Fruit fly (Drosophila melanogaster): ENCODE data around the gene Tao.

The Tao gene

DNA sequence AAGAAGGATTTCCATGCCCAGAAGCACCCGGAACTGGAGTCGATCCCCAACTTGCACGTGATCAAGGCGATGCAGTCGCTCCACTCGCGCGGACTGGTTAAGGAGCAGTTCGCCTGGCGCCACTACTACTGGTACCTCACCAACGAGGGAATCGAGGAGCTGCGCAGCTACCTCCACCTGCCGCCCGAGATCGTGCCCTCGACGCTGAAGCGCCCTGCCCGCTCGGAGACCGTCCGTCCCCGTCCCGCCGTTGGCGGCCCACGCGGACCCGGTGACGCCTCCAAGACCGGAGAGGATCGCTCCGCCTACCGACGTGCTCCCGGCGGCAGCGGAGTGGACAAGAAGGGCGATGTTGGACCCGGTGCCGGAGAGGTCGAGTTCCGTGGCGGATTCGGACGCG, 18.9 kb upstream of the Tao start:
- no peak for TF ChIP-seq noc (tag; optimal IDR thresholded peaks at IDR 0.05)

DNA sequence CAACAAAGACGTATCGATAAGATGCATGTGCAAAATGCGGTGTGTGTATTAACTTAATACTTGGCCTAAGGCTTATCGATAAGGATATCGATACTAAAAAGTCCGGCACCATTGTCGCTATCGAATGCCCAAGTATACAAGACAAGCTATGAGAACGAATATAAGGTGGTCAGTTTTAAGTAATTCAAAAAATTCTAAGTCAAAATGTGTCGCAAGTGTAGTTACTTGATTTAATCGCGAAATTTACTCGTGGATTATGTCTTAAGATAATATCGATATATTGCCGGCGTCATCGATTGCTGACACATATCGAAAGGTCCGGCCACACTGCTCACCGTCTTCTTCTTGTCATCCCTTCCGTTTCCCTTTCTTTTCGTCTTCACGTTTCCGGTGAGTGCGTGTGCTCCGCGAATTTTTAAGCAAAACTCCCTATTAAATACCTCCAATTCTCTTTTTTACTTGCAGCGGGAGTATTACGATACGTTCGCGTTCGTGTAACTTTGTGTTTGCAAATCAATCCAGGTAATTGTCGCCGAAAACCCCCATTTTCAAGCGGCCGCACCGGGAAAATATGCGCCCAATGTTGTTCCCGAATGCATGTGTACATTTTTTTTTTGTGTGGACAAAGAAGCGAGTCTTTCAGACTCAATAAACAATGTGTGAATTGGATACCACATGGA, 18.2 kb upstream of the Tao start, which contains the start of gene RpS10b:
Gene RpS10b, plus strand, starts transcription at position 348 of the 680 bp plus-strand sequence.
- TF ChIP-seq noc (tag; optimal IDR thresholded peaks at IDR 0.05): peak; percentile 74

DNA sequence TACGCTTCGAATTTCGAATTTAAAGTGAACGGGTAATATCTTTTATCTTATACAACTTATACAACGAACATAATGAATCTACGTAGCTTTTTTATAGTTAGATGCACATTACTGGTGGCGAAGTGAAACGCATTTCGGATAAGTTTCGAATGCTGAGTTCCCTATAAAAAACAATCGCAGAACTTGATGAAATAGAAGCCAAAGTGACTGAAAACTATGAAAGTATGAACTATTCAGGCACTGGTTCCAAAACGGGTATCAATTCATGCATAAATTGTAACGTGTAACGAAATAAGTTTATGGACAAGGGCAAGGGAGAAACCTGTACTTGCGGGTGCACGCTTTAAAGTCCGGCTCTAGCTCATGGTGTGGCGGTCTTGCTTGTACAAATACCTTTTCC, 16.3 kb upstream of the Tao start:
- TF ChIP-seq noc (tag; optimal IDR thresholded peaks at IDR 0.05): no peak

DNA sequence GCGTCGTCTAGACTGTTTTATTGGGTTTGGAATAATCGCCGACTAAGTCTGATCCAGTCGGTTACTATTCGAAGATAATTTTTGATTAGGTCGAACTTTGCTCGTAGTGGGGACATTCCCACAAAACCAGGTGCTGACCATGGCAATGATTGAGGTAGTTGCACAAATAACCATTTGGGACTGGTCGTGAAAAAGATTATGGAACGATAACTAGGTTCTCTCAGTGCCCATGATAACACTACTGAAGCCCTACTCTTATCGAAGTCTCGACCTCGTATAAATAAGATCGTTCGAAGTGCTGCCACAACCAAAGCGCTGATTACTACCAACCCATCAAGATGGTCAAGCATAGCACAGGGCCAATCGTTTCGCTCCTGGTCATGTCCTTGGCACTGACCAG, 12.7 kb upstream of the Tao start, which contains the start of gene CG14205:
Gene CG14205, plus strand, starts transcription at position 301 of the 400 bp plus-strand sequence.
- no peak for TF ChIP-seq noc (tag; optimal IDR thresholded peaks at IDR 0.05)

DNA sequence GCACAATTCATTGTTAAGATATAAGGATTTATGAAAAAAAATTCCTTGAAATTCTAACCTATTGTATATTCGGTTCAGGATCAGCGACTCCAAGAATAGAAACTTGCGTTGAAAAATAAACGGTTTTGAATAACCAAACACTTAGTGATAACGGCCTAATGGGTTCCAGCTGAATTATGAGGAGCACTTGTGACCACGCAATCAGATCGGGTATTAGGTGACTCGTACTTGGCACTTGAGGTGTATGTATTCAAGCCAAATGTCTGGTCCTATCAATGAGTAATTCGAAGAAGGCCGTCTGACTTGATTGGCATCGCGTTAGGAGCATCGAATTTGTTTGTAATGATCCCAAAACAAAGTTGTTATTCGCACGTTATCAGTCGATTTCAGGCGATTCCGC, 11.0 kb upstream of the Tao start:
- TF ChIP-seq noc (tag; optimal IDR thresholded peaks at IDR 0.05): no peak

DNA sequence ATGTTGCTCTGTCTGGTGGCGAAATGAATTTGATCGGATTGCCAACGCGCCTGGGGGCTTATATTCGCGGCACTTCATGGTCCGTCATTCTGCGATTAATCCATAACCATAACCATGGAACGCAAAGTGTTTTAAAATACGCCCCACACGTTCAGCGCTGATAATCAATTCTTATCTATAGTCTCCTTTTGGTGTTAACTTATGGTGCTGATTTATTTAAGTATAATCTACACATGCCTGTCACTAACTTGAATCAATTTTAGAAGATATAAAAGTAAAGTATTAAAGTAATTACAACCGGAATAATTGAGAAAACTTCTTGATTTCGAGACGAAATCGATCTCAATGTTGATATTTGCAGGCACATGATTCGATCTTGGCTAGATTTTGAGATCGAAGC, 10.5 kb upstream of the Tao start, which contains the start of gene CG14219:
Gene CG14219, minus strand, starts transcription at position 101 of the 400 bp plus-strand sequence.
- no peak for TF ChIP-seq noc (tag; optimal IDR thresholded peaks at IDR 0.05)

DNA sequence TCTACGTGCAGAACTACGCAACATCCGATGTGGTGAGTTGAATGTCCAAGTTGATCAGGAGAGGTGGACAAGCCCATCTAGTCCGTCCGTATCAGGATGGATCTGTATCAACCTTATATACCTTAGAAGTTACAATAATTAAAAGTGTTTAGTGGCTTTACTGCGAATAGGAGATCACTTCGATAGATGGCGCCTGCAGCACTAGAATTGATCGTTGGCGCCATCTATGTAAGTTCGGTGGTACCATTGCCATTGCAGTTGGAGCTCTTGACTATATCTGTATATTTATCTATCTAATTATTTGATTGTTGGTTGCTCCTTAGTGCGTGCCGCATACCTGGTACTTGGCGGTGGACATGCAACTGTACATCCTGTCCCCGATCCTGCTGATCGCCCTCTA, 5.5 kb upstream of the Tao start:
- no peak for TF ChIP-seq noc (tag; optimal IDR thresholded peaks at IDR 0.05)

DNA sequence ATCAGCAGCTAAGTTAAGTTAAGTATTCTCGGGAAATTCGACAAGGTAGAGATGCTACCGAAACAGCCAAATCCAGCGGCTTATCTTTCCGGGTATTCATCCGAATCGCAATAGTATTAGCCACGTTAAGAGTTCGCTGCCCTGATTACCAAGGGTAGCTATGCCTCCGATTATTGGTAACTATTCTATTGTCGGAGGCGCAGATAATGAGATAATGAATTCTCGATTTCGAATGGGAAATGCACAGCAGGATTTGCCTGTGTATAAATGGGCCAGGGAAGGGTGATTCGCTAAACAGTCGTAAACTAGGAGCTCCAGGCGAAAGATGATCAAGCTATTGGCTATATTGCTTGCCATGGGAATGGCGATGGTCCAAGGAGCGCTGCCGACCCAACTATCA, 3.7 kb upstream of the Tao start, which contains the start of gene CG14204:
Gene CG14204, plus strand, starts transcription at position 301 of the 400 bp plus-strand sequence.
- TF ChIP-seq noc (tag; optimal IDR thresholded peaks at IDR 0.05): no peak

DNA sequence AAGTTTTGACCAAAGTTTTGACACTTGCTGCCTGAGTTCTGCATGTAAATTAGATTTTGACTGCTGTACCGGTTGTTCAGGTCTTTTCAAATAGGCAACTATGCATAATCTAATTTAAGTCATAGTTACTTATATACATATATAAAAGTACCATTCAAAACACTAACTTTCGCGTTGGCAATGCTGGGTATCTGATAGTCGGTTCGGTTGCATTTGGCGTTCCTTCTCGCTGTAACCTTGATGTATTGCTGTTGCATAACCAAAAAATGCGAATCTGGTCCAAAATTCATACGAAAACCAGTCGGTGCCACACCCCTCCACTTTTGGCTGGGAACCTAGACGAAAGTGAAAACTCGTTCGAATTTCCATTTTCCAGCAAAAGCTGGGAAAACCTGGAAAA, 3.1 kb upstream of the Tao start:
- no peak for TF ChIP-seq noc (tag; optimal IDR thresholded peaks at IDR 0.05)

DNA sequence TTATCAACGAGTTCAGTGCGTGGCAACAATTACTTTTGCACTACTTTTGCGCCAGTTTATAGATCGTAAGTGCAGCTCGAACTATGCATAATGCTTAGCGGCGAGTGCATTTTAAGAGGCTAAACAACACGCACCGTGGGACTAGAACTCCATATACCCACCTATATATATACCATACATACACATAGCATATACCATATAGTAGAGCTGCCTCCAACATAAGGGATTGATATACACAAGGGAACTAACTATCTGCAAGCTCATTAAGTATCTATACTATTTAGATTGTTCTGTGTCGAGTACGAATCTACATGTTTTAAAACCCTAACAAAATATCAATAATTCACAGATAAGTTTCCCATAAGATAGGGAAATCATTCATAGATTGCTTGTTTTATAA, 2.3 kb upstream of the Tao start, which contains the start of gene CG14218:
Gene CG14218, minus strand, starts transcription at position 101 of the 400 bp plus-strand sequence.
- no peak for TF ChIP-seq noc (tag; optimal IDR thresholded peaks at IDR 0.05)

DNA sequence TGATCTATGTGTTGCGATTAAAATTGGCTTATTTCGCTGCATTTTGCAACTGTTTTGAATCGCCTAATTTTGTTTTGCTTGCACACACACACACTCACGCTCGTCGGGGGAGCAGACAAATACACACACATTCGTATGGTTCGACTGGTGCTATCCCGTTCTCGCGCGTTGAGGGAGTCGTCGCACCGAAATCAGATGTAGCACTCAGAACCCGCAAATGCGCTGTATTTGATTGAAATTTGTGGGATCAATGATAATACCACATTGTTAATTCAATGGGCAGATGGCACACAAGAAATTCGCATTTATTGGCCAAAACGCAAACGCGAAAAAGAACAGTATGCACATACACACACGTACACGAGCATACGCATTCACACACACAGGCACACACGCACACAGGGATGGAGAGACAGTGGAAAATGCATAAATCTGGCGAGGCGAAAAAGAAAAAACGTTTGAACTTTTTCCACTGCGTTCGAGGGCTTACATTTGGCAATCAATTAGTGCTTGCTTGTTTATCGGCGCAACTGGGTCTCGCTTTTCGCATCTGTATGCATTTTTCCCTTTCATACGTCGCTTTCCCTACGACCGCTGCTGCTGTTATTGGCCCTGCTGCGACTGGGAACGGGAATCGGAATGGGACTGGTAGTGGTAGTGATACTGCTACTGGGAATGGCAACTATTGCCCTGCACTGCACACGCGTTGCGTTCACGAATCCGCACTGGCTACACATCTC, 522 bp downstream of the Tao start:
- no peak for TF ChIP-seq noc (tag; optimal IDR thresholded peaks at IDR 0.05)

DNA sequence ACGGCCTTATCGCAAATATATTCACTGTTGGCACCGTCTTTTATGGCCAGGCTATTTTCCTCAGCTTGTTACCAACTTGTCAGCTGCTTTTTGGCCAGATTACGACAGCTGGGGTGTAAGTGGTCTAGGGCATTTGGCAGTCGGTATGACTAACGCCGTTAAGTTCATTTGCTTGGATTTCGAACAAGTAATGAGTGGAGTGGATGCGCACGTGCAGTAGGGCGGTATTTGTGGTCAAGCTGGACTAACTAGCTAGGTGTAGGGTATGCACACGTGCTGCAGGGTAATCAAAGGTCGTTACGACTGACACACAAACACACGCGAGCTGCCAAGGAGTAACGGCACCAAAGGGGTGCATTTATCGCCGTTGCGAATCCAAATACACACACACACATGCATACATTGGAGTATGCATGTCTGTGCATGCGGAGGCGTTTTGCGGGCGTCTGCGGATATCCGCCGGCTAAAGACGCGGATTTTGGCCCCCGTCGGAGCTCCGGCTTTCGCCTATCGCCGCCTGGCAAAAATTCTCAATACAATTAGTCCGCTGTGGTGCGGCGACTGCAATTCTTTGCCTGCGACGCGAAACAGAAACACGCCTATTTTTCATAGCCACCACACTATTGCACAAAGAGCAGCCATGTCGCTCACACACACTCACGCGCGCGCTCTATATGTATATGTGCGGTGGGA, 1.5 kb downstream of the Tao start:
- no peak for TF ChIP-seq noc (tag; optimal IDR thresholded peaks at IDR 0.05)

DNA sequence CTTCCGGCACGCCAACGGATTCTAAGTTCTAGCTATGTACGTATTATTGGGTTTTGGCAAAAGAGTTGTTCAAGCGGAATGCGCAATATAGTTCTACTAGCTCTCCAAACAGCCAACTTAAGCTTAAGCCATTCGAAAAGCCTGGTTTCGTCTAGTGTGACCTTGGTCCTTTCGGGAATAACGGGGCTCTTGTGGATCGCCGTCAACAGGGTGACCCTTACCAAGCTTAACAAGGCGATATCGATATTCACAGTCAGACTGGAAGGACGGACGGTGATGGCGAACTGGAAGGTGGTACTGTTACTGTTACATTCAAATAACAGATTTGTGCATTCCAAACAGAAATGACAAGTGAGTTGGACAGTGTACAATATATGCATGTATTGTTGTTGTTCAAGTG, 5.9 kb downstream of the Tao start:
- no peak for TF ChIP-seq noc (tag; optimal IDR thresholded peaks at IDR 0.05)

DNA sequence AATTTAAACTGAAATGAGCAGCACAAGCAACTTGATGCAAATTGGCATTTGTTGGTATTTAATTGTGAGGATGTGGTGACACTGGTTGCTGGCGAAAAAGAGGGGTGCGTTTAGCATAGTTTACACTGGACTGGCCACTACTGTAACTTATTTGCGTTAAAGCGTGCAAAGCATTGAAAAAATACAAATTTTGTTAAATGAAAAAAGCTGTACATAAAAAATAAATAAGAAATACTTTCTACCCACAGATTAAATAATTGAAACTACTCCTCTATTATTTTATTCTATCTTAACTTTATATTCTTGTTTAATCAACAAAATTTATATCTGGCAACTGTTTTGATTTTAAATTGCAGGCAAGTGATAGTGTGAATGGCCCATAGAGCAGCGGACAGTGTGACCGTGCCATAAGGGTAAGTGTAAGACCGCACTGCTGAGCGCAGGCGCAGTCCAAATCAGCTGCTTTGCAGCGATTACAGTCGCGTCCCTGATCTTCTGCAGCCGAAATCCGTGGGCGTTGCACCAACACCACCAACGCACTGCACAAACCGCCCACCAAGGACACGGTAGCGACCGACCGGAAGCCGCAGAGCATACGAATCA, 13.8 kb downstream of the Tao start, which contains the start of the genes Grip84 and car:
Gene Grip84, minus strand, starts transcription at position 51 of the 603 bp plus-strand sequence.
Gene car, plus strand, starts transcription at position 306 of the 603 bp plus-strand sequence.
- no peak for TF ChIP-seq noc (tag; optimal IDR thresholded peaks at IDR 0.05)

DNA sequence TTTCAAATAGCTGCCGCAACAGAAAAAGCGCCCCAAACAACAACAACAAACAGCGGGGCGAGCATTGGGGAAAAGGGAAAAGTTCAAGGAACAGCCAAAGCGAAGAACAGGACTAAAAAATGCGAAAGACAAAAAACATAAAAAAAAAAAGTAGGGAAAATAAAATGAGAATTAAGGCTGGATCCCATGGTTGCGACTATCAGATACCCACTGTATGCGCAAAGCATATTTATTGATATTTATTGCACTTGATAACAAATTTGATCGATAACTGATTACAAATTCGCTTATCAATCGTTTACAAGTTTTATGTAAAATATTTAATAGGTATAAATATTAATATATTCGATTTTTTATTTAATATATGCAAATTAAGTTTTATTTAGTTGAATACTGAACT, 30.0 kb downstream of the Tao start:
- TF ChIP-seq noc (tag; optimal IDR thresholded peaks at IDR 0.05): no peak

DNA sequence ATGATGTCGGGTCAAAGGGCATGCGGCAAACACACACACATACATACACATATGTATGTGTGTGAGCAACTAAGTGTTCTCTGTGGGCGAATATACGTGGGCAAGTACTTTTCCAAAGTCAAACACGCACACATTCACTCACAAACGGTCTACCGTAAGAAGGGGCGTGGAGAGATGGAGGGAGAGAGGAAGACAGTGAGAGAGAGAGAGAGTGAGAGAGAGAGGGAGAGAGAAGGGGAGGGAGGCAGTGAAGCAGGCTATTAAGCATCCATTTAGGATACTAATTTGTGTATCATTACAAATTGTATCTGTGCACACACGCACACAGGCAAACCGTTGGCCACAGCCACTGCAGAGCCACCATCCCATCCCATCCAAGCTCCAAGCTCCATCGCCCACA, 31.2 kb downstream of the Tao start:
- TF ChIP-seq noc (tag; optimal IDR thresholded peaks at IDR 0.05): no peak

Data from whole organism, larva.